Fruit fly (Drosophila melanogaster) whole organism: ENCODE data around the gene Best4.

ENCODE experiments used
- CG8478 ChIP-seq: fragments of >200 bp; optimal IDR thresholded peaks from 2 replicates; lab custom pipeline; 2018; ENCODE audit warnings: inconsistent platforms
- pan ChIP-seq: fragments of >200 bp; optimal IDR thresholded peaks from 2 replicates; lab custom pipeline; 2017
- psq ChIP-seq: fragments of >200 bp; optimal IDR thresholded peaks from 2 replicates; lab custom pipeline; 2017
- usp ChIP-seq: fragments of >200 bp; optimal IDR thresholded peaks from 2 replicates; lab custom pipeline; 2017; ENCODE audit warnings: missing biosample characterization, missing genetic modification characterization, mixed read lengths

DNA sequence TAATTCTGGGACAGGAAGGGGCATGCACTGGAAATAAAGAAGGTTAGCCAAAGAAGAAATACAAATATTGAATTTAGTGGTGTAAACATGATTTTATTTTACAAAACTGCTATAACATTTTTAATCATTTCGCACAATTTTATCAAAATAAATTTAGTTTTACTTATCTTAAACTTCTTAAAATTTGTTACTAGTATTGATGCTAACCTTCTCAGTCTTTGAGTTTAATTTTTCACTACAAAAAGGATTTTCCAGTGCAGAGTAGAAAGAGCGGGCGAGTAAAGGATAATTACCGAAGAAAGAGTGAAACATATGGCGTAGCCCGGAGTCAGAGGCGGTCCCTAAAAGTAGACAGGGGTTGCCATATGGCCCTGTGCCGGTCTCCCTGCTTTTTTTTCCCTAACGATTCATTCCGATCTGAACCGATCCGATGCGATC lies 22.3 kb downstream of the Best4 start:
- TF ChIP-seq psq (lab: Kevin White, UChicago) = no peak
- TF ChIP-seq pan (lab: Kevin White, UChicago) = no peak
- no peak for TF ChIP-seq CG8478 (lab: Kevin White, UChicago)
- no peak for TF ChIP-seq usp (GFP tag; lab: Kevin White, UChicago)
